Fruit fly (Drosophila melanogaster): ENCODE results near the gene Sbat.

Sbat gene

DNA sequence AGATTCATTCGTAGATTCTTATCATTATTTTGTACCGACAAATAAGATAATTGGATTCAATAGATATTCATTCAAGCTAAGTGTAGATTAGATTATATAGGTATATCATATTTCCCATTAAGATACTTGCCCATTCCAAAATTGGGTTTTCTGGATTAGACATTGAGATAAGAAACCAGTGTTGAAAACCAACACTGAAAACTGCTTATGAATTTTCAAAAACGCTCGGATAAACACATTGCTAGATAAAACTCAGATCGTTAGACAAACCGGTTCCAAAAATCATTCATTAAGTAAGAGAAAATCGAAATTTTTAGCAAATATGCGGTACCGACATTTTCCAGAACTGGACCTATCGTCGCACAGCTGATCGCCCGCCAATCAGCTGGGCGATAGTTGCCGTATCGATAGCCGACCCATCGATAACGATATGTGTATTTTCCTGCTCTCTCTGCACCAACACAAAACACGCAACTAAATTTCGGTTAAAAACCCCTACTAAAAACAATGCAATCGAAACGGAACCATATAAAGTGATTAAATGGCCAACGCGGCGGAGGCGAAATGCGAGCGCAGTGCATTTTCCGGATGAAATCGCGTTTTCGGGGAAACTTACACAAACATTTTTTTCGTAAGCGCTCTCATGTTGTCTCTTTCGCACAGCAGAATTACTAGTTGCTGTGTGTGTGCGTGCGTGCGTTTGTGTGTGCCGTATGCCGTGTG lies 7.5 kb downstream of the Sbat start, which contains the start of the genes NTPase and lilli (continued):
- peak; percentile 33 for TF ChIP-seq CG18011 (GFP tag; optimal IDR thresholded peaks at IDR 0.05)
- TF ChIP-seq CG15601 (tag; optimal IDR thresholded peaks at IDR 0.05), result no peak
- TF ChIP-seq rib (GFP tag; IDR thresholded peaks at IDR 0.05), result 0 out of 2 replicates have a peak, but pooled peaks have one; percentile 18
- 0 out of 3 replicates have a peak, but pooled peaks have one; percentile 40 for TF ChIP-seq so (GFP tag; IDR thresholded peaks at IDR 0.05)
- TF ChIP-seq NC2β (GFP tag; optimal IDR thresholded peaks at IDR 0.05), result peak; percentile 51
- TF ChIP-seq CG10959 (GFP tag; IDR thresholded peaks at IDR 0.05), result peak; percentile 31; the same call in 1 of the 2 replicates
- TF ChIP-seq CG17328 (GFP tag; IDR thresholded peaks at IDR 0.05), result peak; percentile 54
- peak; percentile 59 for TF ChIP-seq CG4820 (GFP tag; optimal IDR thresholded peaks at IDR 0.05)
- no peak for TF ChIP-seq croc (GFP tag; conservative IDR thresholded peaks at IDR 0.05)
- TF ChIP-seq CG9609 (GFP tag; optimal IDR thresholded peaks at IDR 0.05), result peak; percentile 76
- TF ChIP-seq org-1 (GFP tag; optimal IDR thresholded peaks at IDR 0.05), result no peak
- TF ChIP-seq Oli (tag; optimal IDR thresholded peaks at IDR 0.05), result no peak
- TF ChIP-seq Dll (GFP tag; IDR thresholded peaks at IDR 0.05; ENCODE audit: partially characterized antibody), result peak; percentile 94
- TF ChIP-seq Dfd (GFP tag; optimal IDR thresholded peaks at IDR 0.05), result no peak
- no peak for TF ChIP-seq dmrt99B (tag; optimal IDR thresholded peaks at IDR 0.05)
- TF ChIP-seq Usf (GFP tag; optimal IDR thresholded peaks at IDR 0.05), result no peak
- TF ChIP-seq CG7556 (GFP tag; optimal IDR thresholded peaks at IDR 0.05), result peak; percentile 38
- peak; percentile 85 for TF ChIP-seq Antp (GFP tag; optimal IDR thresholded peaks at IDR 0.05)
- TF ChIP-seq zen (tag; optimal IDR thresholded peaks at IDR 0.05), result peak; percentile 59
- TF ChIP-seq CG9817 (tag; optimal IDR thresholded peaks at IDR 0.05), result no peak
- TF ChIP-seq CG15479 (GFP tag; optimal IDR thresholded peaks at IDR 0.05), result peak; percentile 50
- TF ChIP-seq bsh (GFP tag; optimal IDR thresholded peaks at IDR 0.05), result peak in 1 of 2 experiments; percentile 40
- no peak for TF ChIP-seq CG2875 (GFP tag; optimal IDR thresholded peaks at IDR 0.05)
- TF ChIP-seq CG10321 (GFP tag; IDR thresholded peaks at IDR 0.05), result peak; percentile 70
- TF ChIP-seq ab (GFP tag; optimal IDR thresholded peaks at IDR 0.05), result peak; percentile 15
- TF ChIP-seq CG17385 (GFP tag; optimal IDR thresholded peaks at IDR 0.05), result no peak
- peak; percentile 61 for TF ChIP-seq tup (GFP tag; optimal IDR thresholded peaks at IDR 0.05)
- TF ChIP-seq btn (GFP tag; optimal IDR thresholded peaks at IDR 0.05), result peak; percentile 49
- peak; percentile 20; the same call in 2 of the 4 replicates for TF ChIP-seq Gug (GFP tag; IDR thresholded peaks at IDR 0.05)
- TF ChIP-seq CG13424 (tag; optimal IDR thresholded peaks at IDR 0.05), result no peak
- peak; percentile 92 for TF ChIP-seq CG13287 (GFP tag; IDR thresholded peaks at IDR 0.05; ENCODE audit: partially characterized antibody)
- peak; percentile 36 for TF ChIP-seq CG7271 (tag; optimal IDR thresholded peaks at IDR 0.05)
- TF ChIP-seq CG16779 (GFP tag; IDR thresholded peaks at IDR 0.05), result no peak
- TF ChIP-seq Hr3 (GFP tag; optimal IDR thresholded peaks at IDR 0.05), result peak; percentile 27
- no peak for TF ChIP-seq H15 (GFP tag; IDR thresholded peaks at IDR 0.05)
- no peak for TF ChIP-seq CG11560 (tag; IDR thresholded peaks at IDR 0.05)
- TF ChIP-seq CG6175 (GFP tag; IDR thresholded peaks at IDR 0.05), result 0 out of 3 replicates have a peak, but pooled peaks have one; percentile 19
- TF ChIP-seq ttk (GFP tag; IDR thresholded peaks at IDR 0.05), result peak; percentile 59; the same call in 1 of the 2 replicates
- TF ChIP-seq chinmo (GFP tag; IDR thresholded peaks at IDR 0.05; ENCODE audit: partially characterized antibody), result peak; percentile 75; the same call in 3 of the 4 replicates
- TF ChIP-seq Hmr (GFP tag; optimal IDR thresholded peaks at IDR 0.05), result peak; percentile 32
- peak; percentile 19 for TF ChIP-seq CG11398 (GFP tag; optimal IDR thresholded peaks at IDR 0.05)
- TF ChIP-seq luna (GFP tag; optimal IDR thresholded peaks at IDR 0.05), result no peak
- TF ChIP-seq Lhr (GFP tag; optimal IDR thresholded peaks at IDR 0.05), result peak; percentile 24
- TF ChIP-seq CG17186 (GFP tag; optimal IDR thresholded peaks at IDR 0.05), result peak; percentile 70
- TF ChIP-seq Mad (GFP tag; optimal IDR thresholded peaks at IDR 0.05), result peak; percentile 16
- TF ChIP-seq seq (GFP tag; IDR thresholded peaks at IDR 0.05), result peak; percentile 34; the same call in 1 of the 2 replicates
- peak; percentile 30 for TF ChIP-seq H2.0 (GFP tag; IDR thresholded peaks at IDR 0.05)
- peak; percentile 45 for TF ChIP-seq Aef1 (GFP tag; IDR thresholded peaks at IDR 0.05)
- TF ChIP-seq CG1832 (GFP tag; optimal IDR thresholded peaks at IDR 0.05), result peak; percentile 81
